Fruit fly (Drosophila melanogaster) Kc167 (cell line): Measurements from ENCODE around the gene CG42709.

ENCODE experiments used
- Myc ChIP-seq: fragments of >200 bp; optimal IDR thresholded peaks from 2 replicates; lab custom pipeline; 2017; ENCODE audit warnings: missing external identifiers
- Sin3A ChIP-seq: fragments of >200 bp; optimal IDR thresholded peaks from 2 replicates; lab custom pipeline; 2018; ENCODE audit warnings: missing external identifiers
- h ChIP-seq: fragments of >200 bp; optimal IDR thresholded peaks from 3 replicates; lab custom pipeline; 2018; ENCODE audit warnings: missing external identifiers
- insv ChIP-seq: fragments of >200 bp; optimal IDR thresholded peaks from 3 replicates; lab custom pipeline; 2018; ENCODE audit warnings: missing external identifiers
- psq ChIP-seq: fragments of >200 bp; optimal IDR thresholded peaks from 2 replicates; lab custom pipeline; 2017; ENCODE audit warnings: missing external identifiers

DNA sequence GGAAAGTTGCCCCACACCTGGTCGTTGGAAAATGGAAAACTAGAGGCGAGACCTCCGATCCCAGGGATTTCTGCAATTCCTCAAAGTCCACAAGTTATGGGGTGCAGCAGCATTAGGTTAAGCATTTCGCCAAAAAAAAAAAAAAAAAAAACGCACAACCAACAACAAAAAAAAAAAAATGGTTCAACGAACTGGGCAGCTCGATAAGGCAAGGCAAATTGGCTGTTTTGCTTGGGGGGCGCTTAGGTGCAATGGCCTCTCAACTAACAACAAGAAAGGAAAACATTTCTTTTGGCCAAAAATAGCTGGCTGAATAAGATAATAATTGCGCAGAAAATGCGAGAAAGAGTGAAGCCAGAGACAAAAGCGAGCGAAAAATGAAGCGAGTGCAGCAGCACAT, 10.2 kb downstream of the CG42709 start:
- TF ChIP-seq h, result no peak
- TF ChIP-seq psq (lab: Kevin White, UChicago), result no peak
- TF ChIP-seq Myc (lab: Kevin White, UChicago), result no peak
- TF ChIP-seq insv (lab: Kevin White, UChicago), result no peak
- TF ChIP-seq Sin3A (lab: Kevin White, UChicago), result no peak
